Fruit fly (Drosophila melanogaster) whole organism, embryonic: ENCODE measurements around the gene CG11454.
A peak's percentile ranks its signal among the peaks of the same experiment; 100 is the strongest.

Experiments
- Adf1 ChIP-seq: fragments of 200-800 bp; sonication (Bioruptor generic); IDR thresholded peaks from 2 replicates; pipeline ENCODE4 v1.3.6; 2022; ENCODE audit warnings: missing biosample characterization, missing genetic modification characterization
- CG10543 ChIP-seq: fragments of 200-800 bp; sonication (Bioruptor generic); optimal IDR thresholded peaks from 3 replicates; lab custom pipeline; 2017; ENCODE audit warnings: missing biosample characterization, mild to moderate bottlenecking, missing genetic modification characterization, moderate library complexity
- CG11085 ChIP-seq: fragments of 200-800 bp; sonication (Bioruptor generic); IDR thresholded peaks from 2 replicates; pipeline ENCODE4 v1.3.6; 2022; ENCODE audit warnings: missing biosample characterization, missing genetic modification characterization
- CG11696 ChIP-seq: fragments of 200-800 bp; sonication (Bioruptor generic); IDR thresholded peaks from 2 replicates; pipeline ENCODE4 v1.3.6; 2022; ENCODE audit warnings: missing biosample characterization, missing genetic modification characterization
- CG12659 ChIP-seq: fragments of 200-800 bp; sonication (Bioruptor generic); optimal IDR thresholded peaks from 3 replicates; lab custom pipeline; 2017; ENCODE audit warnings: mild to moderate bottlenecking, missing biosample characterization, missing genetic modification reagents, missing genetic modification characterization
- CG12942 ChIP-seq: fragments of 200-800 bp; sonication (Bioruptor generic); optimal IDR thresholded peaks from 3 replicates; lab custom pipeline; 2016; ENCODE audit warnings: missing biosample characterization, missing genetic modification characterization
- CG14050 ChIP-seq: fragments of 200-800 bp; sonication (Bioruptor generic); IDR thresholded peaks from 3 replicates; pipeline ENCODE4 v1.3.6; 2022; ENCODE audit warnings: missing biosample characterization, missing genetic modification characterization
- CG15601 ChIP-seq: fragments of 200-800 bp; sonication (Bioruptor generic); optimal IDR thresholded peaks from 3 replicates; lab custom pipeline; 2019; ENCODE audit warnings: missing biosample characterization, mild to moderate bottlenecking, missing genetic modification characterization, moderate library complexity
- CG1603 ChIP-seq: fragments of 200-800 bp; sonication (Bioruptor generic); optimal IDR thresholded peaks from 2 replicates; lab custom pipeline; 2019; ENCODE audit warnings: missing biosample characterization, mild to moderate bottlenecking, missing genetic modification characterization, moderate library complexity
- CG1647 ChIP-seq: fragments of 200-800 bp; sonication (Bioruptor generic); optimal IDR thresholded peaks from 3 replicates; lab custom pipeline; 2016; ENCODE audit warnings: missing biosample characterization, missing genetic modification characterization
- CG16815 ChIP-seq: fragments of 200-800 bp; sonication (Bioruptor generic); optimal IDR thresholded peaks from 3 replicates; lab custom pipeline; 2017; ENCODE audit warnings: missing biosample characterization, mild to moderate bottlenecking, missing genetic modification characterization
- CG17328 ChIP-seq: fragments of 200-800 bp; sonication (Bioruptor generic); IDR thresholded peaks from 2 replicates; pipeline ENCODE4 v1.3.6; 2022; ENCODE audit warnings: missing biosample characterization, missing genetic modification characterization
- CG17912 ChIP-seq: fragments of 200-800 bp; sonication (Bioruptor generic); optimal IDR thresholded peaks from 2 replicates; lab custom pipeline; 2018; ENCODE audit warnings: missing biosample characterization, mild to moderate bottlenecking, missing genetic modification characterization
- CG2712 ChIP-seq: fragments of 200-800 bp; optimal IDR thresholded peaks from 3 replicates; lab custom pipeline; 2019; ENCODE audit warnings: missing biosample characterization, mild to moderate bottlenecking, missing genetic modification characterization, moderate library complexity
- CG30403 ChIP-seq: fragments of 200-800 bp; sonication (Bioruptor generic); optimal IDR thresholded peaks from 3 replicates; lab custom pipeline; 2016; ENCODE audit warnings: missing biosample characterization, missing genetic modification characterization
- CG3163 ChIP-seq: fragments of 200-800 bp; sonication (Bioruptor generic); optimal IDR thresholded peaks from 3 replicates; lab custom pipeline; 2016; ENCODE audit warnings: missing biosample characterization, missing genetic modification characterization
- CG3726 ChIP-seq: fragments of 200-800 bp; sonication (Bioruptor generic); IDR thresholded peaks from 3 replicates; pipeline ENCODE4, ENCODE4 v1.3.6; 2022; ENCODE audit warnings: missing biosample characterization, missing genetic modification characterization
- CG4617 ChIP-seq: fragments of 200-800 bp; sonication (Bioruptor generic); optimal IDR thresholded peaks from 3 replicates; lab custom pipeline; 2016; ENCODE audit warnings: missing biosample characterization, missing genetic modification characterization, borderline replicate concordance
- CG4854 ChIP-seq: fragments of 200-800 bp; sonication (Bioruptor generic); optimal IDR thresholded peaks from 2 replicates; lab custom pipeline; 2016; ENCODE audit warnings: missing biosample characterization, missing genetic modification characterization, inconsistent platforms
- CG6254 ChIP-seq: fragments of 200-800 bp; sonication (Bioruptor generic); optimal IDR thresholded peaks from 3 replicates; lab custom pipeline; 2017; ENCODE audit warnings: mild to moderate bottlenecking, missing biosample characterization, missing genetic modification reagents, missing genetic modification characterization
- CG8944 ChIP-seq: fragments of 200-800 bp; sonication (Bioruptor generic); optimal IDR thresholded peaks from 3 replicates; lab custom pipeline; 2016; ENCODE audit warnings: missing biosample characterization, missing genetic modification characterization
- Camta ChIP-seq: fragments of 200-800 bp; sonication (Bioruptor generic); optimal IDR thresholded peaks from 2 replicates; lab custom pipeline; 2016; ENCODE audit warnings: missing biosample characterization, missing genetic modification characterization
- D ChIP-seq, 2 experiments: fragments of 200-800 bp in 1 of 2; fragments of >200 bp in 1 of 2; sonication (Bioruptor generic) in 1 of 2; optimal IDR thresholded peaks; 2 replicates in 1 of 2; 3 replicates in 1 of 2; lab custom pipeline; 2017; ENCODE audit warnings: mild to moderate bottlenecking in 1 of 2, missing biosample characterization in 1 of 2, missing genetic modification characterization in 1 of 2, missing genetic modification reagents in 1 of 2
- D19B ChIP-seq: fragments of 200-800 bp; sonication (Bioruptor generic); optimal IDR thresholded peaks from 2 replicates; lab custom pipeline; 2017; ENCODE audit warnings: missing biosample characterization, mild to moderate bottlenecking, missing genetic modification characterization
- Dip3 ChIP-seq: fragments of 200-800 bp; sonication (Bioruptor generic); optimal IDR thresholded peaks from 3 replicates; lab custom pipeline; 2016; ENCODE audit warnings: missing biosample characterization, missing genetic modification characterization
- Hey ChIP-seq: fragments of 200-800 bp; sonication (Bioruptor generic); optimal IDR thresholded peaks from 3 replicates; lab custom pipeline; 2018; ENCODE audit warnings: missing biosample characterization, mild to moderate bottlenecking, missing genetic modification characterization
- Meics ChIP-seq: fragments of 200-800 bp; sonication (Bioruptor generic); optimal IDR thresholded peaks from 2 replicates; lab custom pipeline; 2017; ENCODE audit warnings: missing biosample characterization, mild to moderate bottlenecking, missing genetic modification characterization
- Mes4 ChIP-seq: fragments of 200-800 bp; sonication (Bioruptor generic); optimal IDR thresholded peaks from 2 replicates; lab custom pipeline; 2016; ENCODE audit warnings: missing biosample characterization, missing genetic modification characterization
- Oli ChIP-seq: fragments of 200-800 bp; sonication (Bioruptor generic); optimal IDR thresholded peaks from 2 replicates; lab custom pipeline; 2018; ENCODE audit warnings: missing biosample characterization, mild to moderate bottlenecking, missing genetic modification characterization, moderate library complexity
- PHDP ChIP-seq: fragments of 200-800 bp; sonication (Bioruptor generic); optimal IDR thresholded peaks from 3 replicates; lab custom pipeline; 2018; ENCODE audit warnings: missing biosample characterization, mild to moderate bottlenecking, missing genetic modification characterization, moderate library complexity
- Sry-δ ChIP-seq: fragments of 200-800 bp; sonication (Bioruptor generic); optimal IDR thresholded peaks from 2 replicates; lab custom pipeline; 2016; ENCODE audit warnings: missing biosample characterization, missing genetic modification characterization
- ato ChIP-seq: fragments of 200-800 bp; sonication (Bioruptor generic); IDR thresholded peaks from 2 replicates; pipeline ENCODE4 v1.3.6; 2022; ENCODE audit warnings: missing biosample characterization, missing genetic modification characterization; ENCODE audit not compliant: partially characterized antibody
- bcd ChIP-seq: fragments of 200-800 bp; sonication (Bioruptor generic); optimal IDR thresholded peaks from 2 replicates; lab custom pipeline; 2017; ENCODE audit warnings: missing biosample characterization, mild to moderate bottlenecking, missing genetic modification characterization
- btn ChIP-seq: fragments of 200-800 bp; sonication (Bioruptor generic); optimal IDR thresholded peaks from 2 replicates; lab custom pipeline; 2016; ENCODE audit warnings: missing biosample characterization, missing genetic modification characterization
- cad ChIP-seq: fragments of >200 bp; optimal IDR thresholded peaks from 2 replicates; lab custom pipeline; 2017; ENCODE audit warnings: missing biosample characterization, missing genetic modification characterization
- cato ChIP-seq: fragments of 200-800 bp; sonication (Bioruptor generic); optimal IDR thresholded peaks from 2 replicates; lab custom pipeline; 2016; ENCODE audit warnings: missing biosample characterization, missing genetic modification characterization, borderline replicate concordance
- croc ChIP-seq: fragments of 200-800 bp; sonication (Bioruptor generic); conservative IDR thresholded peaks from 3 replicates; pipeline ENCODE4 v1.3.6; 2022; ENCODE audit warnings: missing biosample characterization, missing genetic modification characterization
- da ChIP-seq: fragments of 200-800 bp; sonication (Bioruptor generic); optimal IDR thresholded peaks from 2 replicates; lab custom pipeline; 2016; ENCODE audit warnings: missing biosample characterization, missing genetic modification characterization
- dan ChIP-seq: fragments of 200-800 bp; sonication (Bioruptor generic); IDR thresholded peaks from 2 replicates; pipeline ENCODE4 v1.3.6; 2022; ENCODE audit warnings: missing biosample characterization, missing genetic modification characterization
- dati ChIP-seq: fragments of 200-800 bp; sonication (Bioruptor generic); IDR thresholded peaks from 2 replicates; pipeline ENCODE4 v1.3.6; 2022; ENCODE audit warnings: missing biosample characterization, missing genetic modification characterization
- fd3F ChIP-seq: fragments of 200-800 bp; sonication (Bioruptor generic); optimal IDR thresholded peaks from 2 replicates; lab custom pipeline; 2018; ENCODE audit warnings: missing biosample characterization, mild to moderate bottlenecking, missing genetic modification characterization, moderate library complexity
- lmd ChIP-seq: fragments of 200-800 bp; sonication (Bioruptor generic); IDR thresholded peaks from 2 replicates; pipeline ENCODE4 v1.3.6; 2022; ENCODE audit warnings: missing biosample characterization, missing genetic modification characterization
- nau ChIP-seq: fragments of 200-800 bp; sonication (Bioruptor generic); optimal IDR thresholded peaks from 3 replicates; lab custom pipeline; 2017; ENCODE audit warnings: missing biosample characterization, mild to moderate bottlenecking, missing genetic modification characterization, missing genetic modification reagents
- nerfin-2 ChIP-seq: fragments of 200-800 bp; sonication (Bioruptor generic); IDR thresholded peaks from 2 replicates; pipeline ENCODE4 v1.3.6; 2022; ENCODE audit warnings: missing biosample characterization, missing genetic modification characterization; ENCODE audit not compliant: partially characterized antibody
- ro ChIP-seq: fragments of 200-800 bp; sonication (Bioruptor generic); IDR thresholded peaks from 2 replicates; pipeline ENCODE4 v1.3.6; 2022; ENCODE audit warnings: missing biosample characterization, missing genetic modification characterization
- row ChIP-seq: fragments of 200-800 bp; sonication (Bioruptor generic); IDR thresholded peaks from 3 replicates; pipeline ENCODE4 v1.3.6; 2022; ENCODE audit warnings: missing biosample characterization, missing genetic modification characterization
- sisA ChIP-seq: fragments of 200-800 bp; sonication (Bioruptor generic); IDR thresholded peaks from 2 replicates; pipeline ENCODE4 v1.3.6; 2022; ENCODE audit warnings: missing biosample characterization, missing genetic modification characterization
- ttk ChIP-seq: fragments of 200-800 bp; sonication (Bioruptor generic); IDR thresholded peaks from 2 replicates; pipeline ENCODE4 v2.1.2; 2022; ENCODE audit warnings: missing biosample characterization, missing genetic modification characterization
- tx ChIP-seq: fragments of 200-800 bp; sonication (Bioruptor generic); optimal IDR thresholded peaks from 2 replicates; lab custom pipeline; 2016; ENCODE audit warnings: missing biosample characterization, missing genetic modification characterization
- wdn ChIP-seq: fragments of 200-800 bp; sonication (Bioruptor generic); IDR thresholded peaks from 2 replicates; pipeline ENCODE4 v1.3.6; 2022; ENCODE audit warnings: missing biosample characterization, missing genetic modification characterization

Gene CG11454

DNA sequence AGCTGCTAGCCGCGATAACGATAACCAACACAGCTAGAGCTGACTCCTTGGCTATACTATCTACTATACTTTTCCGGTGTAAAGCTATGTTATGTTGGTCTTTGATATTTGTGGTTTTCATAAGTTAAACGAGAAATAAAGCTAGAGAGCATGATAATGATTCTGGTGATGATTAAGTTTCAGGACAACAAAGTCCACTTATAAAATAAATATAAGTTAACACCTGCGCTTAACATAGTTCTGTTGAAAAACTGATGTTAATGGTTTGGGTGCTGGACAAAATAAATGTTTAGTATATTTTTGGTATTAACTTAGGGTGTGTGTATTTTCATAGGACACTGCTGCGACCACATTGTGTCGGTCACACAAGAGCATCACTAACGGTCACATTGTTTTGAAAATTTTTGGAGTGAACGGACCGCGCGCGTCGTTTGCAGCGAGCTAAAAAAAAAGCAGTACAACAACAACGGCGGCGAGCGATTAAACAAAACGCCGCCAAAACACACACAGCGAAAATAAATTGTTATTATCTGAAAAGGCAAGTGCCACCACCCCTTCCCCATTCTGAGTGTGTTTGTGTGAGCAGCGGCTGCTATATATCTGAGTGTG lies 15.6 kb downstream of the CG11454 start, which contains the start of the genes CG33635 and spen (continued):
- TF ChIP-seq CG6254 (GFP tag; lab: Kevin White, UChicago) = no peak
- no peak for TF ChIP-seq Adf1
- peak; percentile 8 for TF ChIP-seq Hey (tag; lab: Kevin White, UChicago)
- TF ChIP-seq CG3726 (GFP tag; lab: Robert Waterston, UW) = no peak
- no peak for TF ChIP-seq ro (GFP tag; lab: Robert Waterston, UW)
- no peak for TF ChIP-seq Oli (tag; lab: Kevin White, UChicago)
- no peak for TF ChIP-seq cad (GFP tag; lab: Kevin White, UChicago)
- no peak for TF ChIP-seq tx (GFP tag; lab: Kevin White, UChicago)
- TF ChIP-seq CG3163 (GFP tag; lab: Kevin White, UChicago) = peak; percentile 39
- TF ChIP-seq CG30403 (GFP tag; lab: Kevin White, UChicago) = no peak
- no peak for TF ChIP-seq dati
- TF ChIP-seq nerfin-2 (GFP tag; lab: Robert Waterston, UW) = no peak
- no peak for TF ChIP-seq btn (GFP tag; lab: Kevin White, UChicago)
- TF ChIP-seq CG8944 = no peak
- no peak for TF ChIP-seq CG14050 (GFP tag; lab: Robert Waterston, UW)
- no peak for TF ChIP-seq wdn (GFP tag; lab: Robert Waterston, UW)
- peak; percentile 59 for TF ChIP-seq CG15601
- no peak for TF ChIP-seq CG1647 (GFP tag; lab: Kevin White, UChicago)
- no peak for TF ChIP-seq CG11085 (GFP tag; lab: Robert Waterston, UW)
- TF ChIP-seq Dip3 (GFP tag; lab: Kevin White, UChicago) = peak; percentile 10
- peak; percentile 63 for TF ChIP-seq CG2712 (tag; lab: Kevin White, UChicago)
- peak; percentile 63 for TF ChIP-seq CG1603
- no peak for TF ChIP-seq fd3F
- peak; percentile 13 for TF ChIP-seq CG4617
- TF ChIP-seq CG12942 (GFP tag; lab: Kevin White, UChicago) = no peak
- no peak for TF ChIP-seq CG4854 (GFP tag; lab: Kevin White, UChicago)
- no peak for TF ChIP-seq CG16815
- peak; percentile 23 for TF ChIP-seq PHDP (tag; lab: Kevin White, UChicago)
- peak; percentile 78 for TF ChIP-seq CG10543
- TF ChIP-seq CG11696 (GFP tag; lab: Robert Waterston, UW) = no peak
- no peak for TF ChIP-seq da (GFP tag; lab: Kevin White, UChicago)
- TF ChIP-seq lmd = no peak
- peak; percentile 22 for TF ChIP-seq Meics (GFP tag; lab: Kevin White, UChicago)
- TF ChIP-seq Camta (GFP tag; lab: Kevin White, UChicago) = no peak
- no peak for TF ChIP-seq CG17328 (GFP tag; lab: Robert Waterston, UW)
- TF ChIP-seq dan (GFP tag; lab: Robert Waterston, UW) = no peak
- no peak for TF ChIP-seq D (optimal IDR thresholded peaks at IDR 0.05; lab: Kevin White, UChicago)
- no peak for TF ChIP-seq D (GFP tag; optimal IDR thresholded peaks at IDR 0.05; lab: Kevin White, UChicago)
- TF ChIP-seq Sry-δ = peak; percentile 51
- no peak for TF ChIP-seq sisA (GFP tag; lab: Robert Waterston, UW)
- no peak for TF ChIP-seq cato (GFP tag; lab: Kevin White, UChicago)
- TF ChIP-seq ttk (GFP tag; lab: Robert Waterston, UW) = no peak
- TF ChIP-seq bcd (GFP tag; lab: Kevin White, UChicago) = no peak
- peak; percentile 79 for TF ChIP-seq CG17912 (GFP tag; lab: Kevin White, UChicago)
- no peak for TF ChIP-seq D19B (GFP tag; lab: Kevin White, UChicago)
- TF ChIP-seq row (GFP tag; lab: Robert Waterston, UW) = no peak
- no peak for TF ChIP-seq Mes4 (GFP tag; lab: Kevin White, UChicago)
- TF ChIP-seq croc (GFP tag; lab: Robert Waterston, UW) = no peak
- no peak for TF ChIP-seq ato
- TF ChIP-seq CG12659 (GFP tag; lab: Kevin White, UChicago) = peak; percentile 83
- TF ChIP-seq nau (GFP tag; lab: Kevin White, UChicago) = peak; percentile 26
